Worm (Caenorhabditis elegans) whole organism, L3 larva: ENCODE data around the gene C32C4.3.

Source experiments
- lin-39 ChIP-seq: fragments of 150-350 bp; optimal IDR thresholded peaks from 2 replicates; lab custom pipeline; 2018; ENCODE audit warnings: missing biosample characterization, missing genetic modification reagents, missing genetic modification characterization
- unc-62 ChIP-seq: fragments of 150-350 bp; sonication (generic microtip); optimal IDR thresholded peaks from 4 replicates; lab custom pipeline; 2014; ENCODE audit warnings: missing biosample characterization, missing genetic modification reagents, missing genetic modification characterization

- TF ChIP-seq unc-62 (GFP tag; lab: Kevin White, UChicago), result no peak
- no peak for TF ChIP-seq lin-39 (tag; lab: Kevin White, UChicago)
Observed at ce11 chrV:10681117-10681959, 34.4 kb upstream of the C32C4.3 start.
